Fruit fly (Drosophila melanogaster) whole organism, embryonic: ENCODE measurements around the gene Vm26Aa.

ENCODE experiments used
- Abd-B ChIP-seq: fragments of 200-800 bp; sonication (Bioruptor generic); optimal IDR thresholded peaks from 2 replicates; lab custom pipeline; 2018; ENCODE audit warnings: missing biosample characterization, mild to moderate bottlenecking, missing genetic modification characterization, moderate library complexity
- B-H1 ChIP-seq: fragments of 200-800 bp; sonication (Bioruptor generic); IDR thresholded peaks from 3 replicates; pipeline ENCODE4 v1.3.6; 2022; ENCODE audit warnings: missing biosample characterization, missing genetic modification characterization
- CG11560 ChIP-seq: fragments of 200-800 bp; sonication (Bioruptor generic); IDR thresholded peaks from 3 replicates; pipeline ENCODE4 v1.3.6; 2022; ENCODE audit warnings: missing biosample characterization, missing genetic modification characterization
- CG12769 ChIP-seq: fragments of 200-800 bp; sonication (Bioruptor generic); optimal IDR thresholded peaks from 2 replicates; lab custom pipeline; 2019; ENCODE audit warnings: missing biosample characterization, mild to moderate bottlenecking, missing genetic modification characterization, moderate library complexity
- CG13287 ChIP-seq: fragments of 200-800 bp; sonication (Bioruptor generic); IDR thresholded peaks from 2 replicates; pipeline ENCODE4 v1.3.6; 2022; ENCODE audit warnings: missing biosample characterization, missing genetic modification characterization; ENCODE audit not compliant: partially characterized antibody
- CG14050 ChIP-seq: fragments of 200-800 bp; sonication (Bioruptor generic); IDR thresholded peaks from 3 replicates; pipeline ENCODE4 v1.3.6; 2022; ENCODE audit warnings: missing biosample characterization, missing genetic modification characterization
- CG15479 ChIP-seq: fragments of 200-800 bp; sonication (Bioruptor generic); optimal IDR thresholded peaks from 3 replicates; lab custom pipeline; 2019; ENCODE audit warnings: missing biosample characterization, mild to moderate bottlenecking, missing genetic modification characterization, moderate library complexity
- CG18011 ChIP-seq: fragments of 200-800 bp; sonication (Bioruptor generic); optimal IDR thresholded peaks from 2 replicates; lab custom pipeline; 2017; ENCODE audit warnings: missing biosample characterization, missing genetic modification characterization, mild to moderate bottlenecking, moderate library complexity, missing genotype
- CG18262 ChIP-seq: fragments of 200-800 bp; optimal IDR thresholded peaks from 3 replicates; lab custom pipeline; 2019; ENCODE audit warnings: missing biosample characterization, mild to moderate bottlenecking, missing genetic modification characterization, moderate library complexity
- CG18476 ChIP-seq: fragments of 200-800 bp; sonication (Bioruptor generic); optimal IDR thresholded peaks from 2 replicates; lab custom pipeline; 2016; ENCODE audit warnings: missing biosample characterization, mild to moderate bottlenecking, missing genetic modification characterization
- CG2129 ChIP-seq: fragments of 200-800 bp; sonication (Bioruptor generic); IDR thresholded peaks from 2 replicates; pipeline ENCODE4 v1.3.6; 2022; ENCODE audit warnings: missing biosample characterization, missing genetic modification characterization; ENCODE audit not compliant: partially characterized antibody
- CG2875 ChIP-seq: fragments of 200-800 bp; sonication (Bioruptor generic); optimal IDR thresholded peaks from 2 replicates; lab custom pipeline; 2017; ENCODE audit warnings: missing biosample characterization, mild to moderate bottlenecking, missing genetic modification characterization, missing genetic modification reagents
- CG2889 ChIP-seq: fragments of 200-800 bp; sonication (Bioruptor generic); IDR thresholded peaks from 3 replicates; pipeline ENCODE4 v1.3.6; 2022; ENCODE audit warnings: missing biosample characterization, missing genetic modification characterization
- CG30020 ChIP-seq: fragments of 200-800 bp; optimal IDR thresholded peaks from 2 replicates; lab custom pipeline; 2019; ENCODE audit warnings: missing biosample characterization, mild to moderate bottlenecking, missing genetic modification characterization, moderate library complexity
- CG31441 ChIP-seq: fragments of 200-800 bp; sonication (Bioruptor generic); IDR thresholded peaks from 2 replicates; pipeline ENCODE4 v1.3.6; 2022; ENCODE audit warnings: missing biosample characterization, missing genetic modification characterization
- CG33557 ChIP-seq: fragments of 200-800 bp; sonication (Bioruptor generic); optimal IDR thresholded peaks from 2 replicates; lab custom pipeline; 2019; ENCODE audit warnings: missing biosample characterization, mild to moderate bottlenecking, missing genetic modification characterization, moderate library complexity
- CG34224 ChIP-seq: fragments of 200-800 bp; sonication (Bioruptor generic); IDR thresholded peaks from 3 replicates; pipeline ENCODE4 v1.3.6; 2022; ENCODE audit warnings: missing biosample characterization, missing genetic modification characterization; ENCODE audit not compliant: partially characterized antibody
- CG3726 ChIP-seq: fragments of 200-800 bp; sonication (Bioruptor generic); IDR thresholded peaks from 3 replicates; pipeline ENCODE4, ENCODE4 v1.3.6; 2022; ENCODE audit warnings: missing biosample characterization, missing genetic modification characterization
- CG3995 ChIP-seq: fragments of 200-800 bp; sonication (Bioruptor generic); optimal IDR thresholded peaks from 3 replicates; lab custom pipeline; 2016; ENCODE audit warnings: missing biosample characterization, missing genetic modification characterization
- CG4404 ChIP-seq: fragments of 200-800 bp; sonication (Bioruptor generic); IDR thresholded peaks from 2 replicates; pipeline ENCODE4 v1.3.6; 2022; ENCODE audit warnings: missing biosample characterization, missing genetic modification characterization
- CG4617 ChIP-seq: fragments of 200-800 bp; sonication (Bioruptor generic); optimal IDR thresholded peaks from 3 replicates; lab custom pipeline; 2016; ENCODE audit warnings: missing biosample characterization, missing genetic modification characterization, borderline replicate concordance
- CG5180 ChIP-seq: fragments of 200-800 bp; sonication (Bioruptor generic); optimal IDR thresholded peaks from 3 replicates; lab custom pipeline; 2017; ENCODE audit warnings: missing biosample characterization, missing genetic modification characterization, mild to moderate bottlenecking, moderate library complexity, missing genetic modification reagents
- CG8089 ChIP-seq: fragments of 200-800 bp; sonication (Bioruptor generic); optimal IDR thresholded peaks from 3 replicates; lab custom pipeline; 2016; ENCODE audit warnings: missing biosample characterization, missing genetic modification characterization
- CG8281 ChIP-seq: fragments of 200-800 bp; sonication (Bioruptor generic); optimal IDR thresholded peaks from 2 replicates; lab custom pipeline; 2018; ENCODE audit warnings: missing biosample characterization, mild to moderate bottlenecking, missing genetic modification characterization, moderate library complexity
- CG8478 ChIP-seq: fragments of >200 bp; optimal IDR thresholded peaks from 2 replicates; lab custom pipeline; 2018
- CG9609 ChIP-seq: fragments of 200-800 bp; sonication (Bioruptor generic); optimal IDR thresholded peaks from 3 replicates; lab custom pipeline; 2016; ENCODE audit warnings: missing biosample characterization, missing genetic modification characterization
- Hr39 ChIP-seq: fragments of >200 bp; optimal IDR thresholded peaks from 2 replicates; lab custom pipeline; 2017
- MBD-R2 ChIP-seq: fragments of 200-800 bp; sonication (Bioruptor generic); IDR thresholded peaks from 2 replicates; pipeline ENCODE4 v1.3.6; 2022; ENCODE audit warnings: missing biosample characterization, missing genetic modification characterization
- NC2β ChIP-seq: fragments of 200-800 bp; sonication (Bioruptor generic); optimal IDR thresholded peaks from 2 replicates; lab custom pipeline; 2016; ENCODE audit warnings: missing biosample characterization, missing genetic modification characterization
- Oaz ChIP-seq: fragments of 200-800 bp; sonication (Bioruptor generic); IDR thresholded peaks from 2 replicates; pipeline ENCODE4 v1.3.6; 2022; ENCODE audit warnings: missing biosample characterization, missing genetic modification characterization
- Sry-β ChIP-seq: fragments of 200-800 bp; sonication (Bioruptor generic); optimal IDR thresholded peaks from 2 replicates; lab custom pipeline; 2018; ENCODE audit warnings: missing biosample characterization, mild to moderate bottlenecking, missing genetic modification characterization, moderate library complexity
- TFAM ChIP-seq: fragments of 200-800 bp; sonication (Bioruptor generic); optimal IDR thresholded peaks from 2 replicates; lab custom pipeline; 2017; ENCODE audit warnings: missing biosample characterization, missing genetic modification characterization, inconsistent platforms
- az2 ChIP-seq: fragments of 200-800 bp; sonication (Bioruptor generic); optimal IDR thresholded peaks from 3 replicates; lab custom pipeline; 2016; ENCODE audit warnings: missing biosample characterization, missing genetic modification characterization
- bbx ChIP-seq: fragments of 200-800 bp; sonication (Bioruptor generic); IDR thresholded peaks from 2 replicates; pipeline ENCODE4 v1.3.6; 2022; ENCODE audit warnings: missing biosample characterization, missing genetic modification characterization; ENCODE audit not compliant: partially characterized antibody
- chm ChIP-seq: fragments of 200-800 bp; sonication (Bioruptor generic); IDR thresholded peaks from 2 replicates; pipeline ENCODE4 v1.3.6; 2022; ENCODE audit warnings: missing biosample characterization, missing genetic modification characterization
- dati ChIP-seq: fragments of 200-800 bp; sonication (Bioruptor generic); IDR thresholded peaks from 2 replicates; pipeline ENCODE4 v1.3.6; 2022; ENCODE audit warnings: missing biosample characterization, missing genetic modification characterization
- dpn ChIP-seq, 2 experiments: fragments of 200-800 bp; sonication (Bioruptor generic); optimal IDR thresholded peaks; 3 replicates each; lab custom pipeline; 2016; ENCODE audit warnings: missing biosample characterization in 2 of 2, missing genetic modification characterization in 2 of 2
- hb ChIP-seq: fragments of 200-800 bp; sonication (Bioruptor generic); IDR thresholded peaks from 3 replicates; pipeline ENCODE4 v1.3.6; 2022; ENCODE audit warnings: missing biosample characterization, missing genetic modification characterization; ENCODE audit not compliant: partially characterized antibody
- knrl ChIP-seq: fragments of 200-800 bp; sonication (Bioruptor generic); IDR thresholded peaks from 3 replicates; pipeline ENCODE4 v1.3.6; 2022; ENCODE audit warnings: missing biosample characterization, missing genetic modification characterization; ENCODE audit not compliant: partially characterized antibody
- lov ChIP-seq, 2 experiments: fragments of 200-800 bp in 1 of 2; fragments of >200 bp in 1 of 2; sonication (Bioruptor generic) in 1 of 2; IDR thresholded peaks in 1 of 2; optimal IDR thresholded peaks in 1 of 2; 2 replicates in 1 of 2; 3 replicates in 1 of 2; pipeline versions ENCODE4 v1.3.6 to Lab custom; 2017 to 2022; ENCODE audit warnings: missing biosample characterization in 1 of 2, missing genetic modification characterization in 1 of 2
- mirr ChIP-seq: fragments of 200-800 bp; sonication (Bioruptor generic); optimal IDR thresholded peaks from 3 replicates; lab custom pipeline; 2018; ENCODE audit warnings: missing biosample characterization, mild to moderate bottlenecking, missing genetic modification characterization
- oc ChIP-seq: fragments of 200-800 bp; sonication (Bioruptor generic); optimal IDR thresholded peaks from 2 replicates; lab custom pipeline; 2018; ENCODE audit warnings: missing biosample characterization, mild to moderate bottlenecking, missing genetic modification characterization, moderate library complexity
- odd ChIP-seq: fragments of 200-800 bp; sonication (Bioruptor generic); optimal IDR thresholded peaks from 2 replicates; lab custom pipeline; 2017; ENCODE audit warnings: missing biosample characterization, mild to moderate bottlenecking, missing genetic modification characterization
- sc ChIP-seq, 3 experiments: fragments of >200 bp in 2 of 3; fragments of 200-800 bp in 1 of 3; sonication (Bioruptor generic) in 1 of 3; optimal IDR thresholded peaks; 2 replicates in 2 of 3; 3 replicates in 1 of 3; lab custom pipeline; 2017; ENCODE audit warnings: mild to moderate bottlenecking in 1 of 3, missing biosample characterization in 1 of 3, missing genetic modification characterization in 1 of 3, missing genetic modification reagents in 1 of 3
- tap ChIP-seq: fragments of 200-800 bp; optimal IDR thresholded peaks from 3 replicates; lab custom pipeline; 2019; ENCODE audit warnings: missing biosample characterization, mild to moderate bottlenecking, missing genetic modification characterization, moderate library complexity
- tup ChIP-seq: fragments of 200-800 bp; sonication (Bioruptor generic); optimal IDR thresholded peaks from 2 replicates; lab custom pipeline; 2016; ENCODE audit warnings: missing biosample characterization, mild to moderate bottlenecking, missing genetic modification characterization, moderate library complexity
- twi ChIP-seq: fragments of 200-800 bp; optimal IDR thresholded peaks from 2 replicates; lab custom pipeline; 2019; ENCODE audit warnings: missing biosample characterization, mild to moderate bottlenecking, missing genetic modification characterization, moderate library complexity
- zfh1 ChIP-seq: fragments of 200-800 bp; sonication (Bioruptor generic); IDR thresholded peaks from 3 replicates; pipeline ENCODE4 v1.3.6; 2022; ENCODE audit warnings: missing biosample characterization, missing genetic modification characterization

The Vm26Aa gene

DNA sequence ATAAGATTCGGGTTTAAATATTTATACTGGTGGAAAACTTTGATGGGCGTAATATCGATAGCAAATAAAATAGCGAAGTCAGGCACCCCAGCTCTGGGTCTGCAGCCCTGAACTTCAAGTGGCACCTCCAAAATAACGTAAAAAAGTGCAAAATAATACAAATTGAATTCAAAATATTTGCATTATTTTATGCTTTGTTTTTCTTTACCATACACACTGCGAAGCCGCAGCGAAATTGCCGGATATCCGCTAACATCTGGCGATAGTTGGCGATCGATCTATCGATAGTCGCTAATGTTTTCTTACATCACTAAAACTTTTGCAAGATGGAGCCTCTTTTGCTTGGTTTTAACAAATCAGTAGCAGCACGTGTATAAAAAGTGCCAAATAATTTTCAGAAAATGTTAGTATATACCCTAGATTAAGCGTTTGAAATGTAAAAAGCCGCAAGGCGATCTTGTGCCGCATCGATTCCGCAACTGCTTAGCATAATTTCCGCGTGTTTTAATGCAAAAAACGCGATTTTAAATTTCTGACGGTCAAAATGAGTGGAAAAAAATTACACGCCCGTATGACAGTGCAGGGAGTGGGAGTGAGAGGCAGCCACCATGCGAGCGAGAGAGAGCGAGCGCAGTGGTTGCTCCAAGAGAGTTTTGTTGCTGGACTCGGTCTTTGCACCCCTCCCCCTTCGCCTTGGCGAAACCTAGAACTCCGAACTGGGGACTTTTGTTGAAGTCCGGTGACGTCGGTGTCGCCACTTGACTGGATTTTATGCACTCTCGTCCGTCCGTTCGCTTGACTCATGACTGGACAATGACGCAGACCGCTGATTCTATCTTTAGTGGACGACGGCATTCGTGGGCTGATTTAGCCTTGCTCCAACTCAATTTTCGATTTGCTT lies 21.5 kb upstream of the Vm26Aa start, which contains the start of gene eIF4A (continued):
- TF ChIP-seq chm, result no peak
- TF ChIP-seq CG8478 (lab: Kevin White, UChicago), result no peak
- TF ChIP-seq CG33557 (GFP tag; lab: Kevin White, UChicago), result peak; percentile 25
- TF ChIP-seq CG18011 (GFP tag; lab: Kevin White, UChicago), result no peak
- TF ChIP-seq CG9609, result peak; percentile 18
- TF ChIP-seq CG31441, result no peak
- TF ChIP-seq CG14050, result no peak
- TF ChIP-seq CG3995, result no peak
- no peak for TF ChIP-seq sc (optimal IDR thresholded peaks at IDR 0.05; lab: Kevin White, UChicago)
- no peak for TF ChIP-seq sc (GFP tag; optimal IDR thresholded peaks at IDR 0.05; lab: Kevin White, UChicago)
- TF ChIP-seq CG12769 (tag; lab: Kevin White, UChicago), result no peak
- no peak for TF ChIP-seq lov (optimal IDR thresholded peaks at IDR 0.05; lab: Kevin White, UChicago)
- TF ChIP-seq lov (GFP tag; IDR thresholded peaks at IDR 0.05; lab: Robert Waterston, UW), result no peak
- peak; percentile 19 for TF ChIP-seq tap (tag; lab: Kevin White, UChicago)
- TF ChIP-seq CG4404 (GFP tag; lab: Robert Waterston, UW), result no peak
- no peak for TF ChIP-seq Hr39 (lab: Kevin White, UChicago)
- TF ChIP-seq dati (GFP tag; lab: Robert Waterston, UW), result no peak
- TF ChIP-seq Oaz, result no peak
- TF ChIP-seq MBD-R2 (GFP tag; lab: Robert Waterston, UW), result no peak
- TF ChIP-seq CG18476 (GFP tag; lab: Kevin White, UChicago), result no peak
- TF ChIP-seq CG8281, result no peak
- TF ChIP-seq CG11560, result no peak
- peak; percentile 45 for TF ChIP-seq twi (tag; lab: Kevin White, UChicago)
- TF ChIP-seq CG8089 (GFP tag; lab: Kevin White, UChicago), result no peak
- no peak for TF ChIP-seq CG5180 (GFP tag; lab: Kevin White, UChicago)
- TF ChIP-seq B-H1 (GFP tag; lab: Robert Waterston, UW), result no peak
- no peak for TF ChIP-seq CG2129 (GFP tag; lab: Robert Waterston, UW)
- no peak for TF ChIP-seq tup (GFP tag; lab: Kevin White, UChicago)
- no peak for TF ChIP-seq CG3726 (GFP tag; lab: Robert Waterston, UW)
- TF ChIP-seq CG2875, result peak; percentile 32
- TF ChIP-seq CG13287 (GFP tag; lab: Robert Waterston, UW), result no peak
- TF ChIP-seq hb, result no peak
- TF ChIP-seq CG30020 (tag; lab: Kevin White, UChicago), result peak; percentile 66
- no peak for TF ChIP-seq CG34224
- no peak for TF ChIP-seq knrl
- TF ChIP-seq TFAM (GFP tag; lab: Kevin White, UChicago), result no peak
- TF ChIP-seq oc (tag; lab: Kevin White, UChicago), result no peak
- no peak for TF ChIP-seq dpn (GFP tag; optimal IDR thresholded peaks at IDR 0.05; lab: Kevin White, UChicago)
- TF ChIP-seq odd (GFP tag; lab: Kevin White, UChicago), result peak; percentile 52
- peak; percentile 57 for TF ChIP-seq Abd-B (GFP tag; lab: Kevin White, UChicago)
- TF ChIP-seq CG2889 (GFP tag; lab: Robert Waterston, UW), result no peak
- TF ChIP-seq mirr, result peak; percentile 40
- TF ChIP-seq az2 (GFP tag; lab: Kevin White, UChicago), result no peak
- TF ChIP-seq CG18262 (tag; lab: Kevin White, UChicago), result no peak
- TF ChIP-seq CG4617 (GFP tag; lab: Kevin White, UChicago), result no peak
- no peak for TF ChIP-seq Sry-β
- TF ChIP-seq zfh1 (GFP tag; lab: Robert Waterston, UW), result no peak
- no peak for TF ChIP-seq bbx (GFP tag; lab: Robert Waterston, UW)
- peak; percentile 49 for TF ChIP-seq NC2β (GFP tag; lab: Kevin White, UChicago)
- TF ChIP-seq CG15479 (GFP tag; lab: Kevin White, UChicago), result no peak
